Fruit fly (Drosophila melanogaster): ENCODE results near the gene sfl.

The sfl gene

DNA sequence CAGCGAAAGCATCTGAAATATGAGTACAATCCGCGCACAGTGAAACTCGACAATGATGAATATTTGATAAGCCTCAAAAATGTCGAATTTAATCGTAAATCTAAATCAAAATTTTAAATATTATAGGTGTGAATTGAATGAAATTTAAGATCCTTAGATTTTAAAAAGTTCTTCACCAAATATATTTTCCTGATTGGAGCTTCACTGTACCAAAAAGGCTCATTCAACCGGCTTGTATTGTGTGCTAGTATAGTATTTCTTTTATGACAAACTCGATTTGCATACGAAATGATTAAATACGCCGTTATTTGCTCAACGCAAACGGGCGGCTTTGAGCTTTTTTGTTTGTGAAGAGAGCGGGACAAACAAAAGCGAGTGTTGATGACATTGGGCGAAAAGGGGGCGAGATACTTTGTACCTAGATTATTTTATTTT is 57.5 kb downstream of the sfl start (continued):
- peak; percentile 75 for TF ChIP-seq Mad (GFP tag; optimal IDR thresholded peaks at IDR 0.05)
- TF ChIP-seq B-H1 (GFP tag; IDR thresholded peaks at IDR 0.05) = peak; percentile 73
- peak; percentile 70 for TF ChIP-seq CG1602 (GFP tag; optimal IDR thresholded peaks at IDR 0.05)
- TF ChIP-seq bsh (GFP tag; optimal IDR thresholded peaks at IDR 0.05) = peak in 1 of 2 experiments; percentile 84
- TF ChIP-seq mld (GFP tag; IDR thresholded peaks at IDR 0.05; ENCODE audit: partially characterized antibody) = no peak
- peak; percentile 17 for TF ChIP-seq CG4617 (GFP tag; optimal IDR thresholded peaks at IDR 0.05; ENCODE audit: borderline replicate concordance)
- no peak for TF ChIP-seq luna (GFP tag; optimal IDR thresholded peaks at IDR 0.05)
- TF ChIP-seq Oli (tag; optimal IDR thresholded peaks at IDR 0.05) = peak; percentile 81
- TF ChIP-seq al (GFP tag; IDR thresholded peaks at IDR 0.05) = peak; percentile 72
- peak; percentile 30 for TF ChIP-seq CG30020 (tag; optimal IDR thresholded peaks at IDR 0.05)
- TF ChIP-seq Dref (GFP tag; IDR thresholded peaks at IDR 0.05) = no peak
- TF ChIP-seq CTCF (GFP tag; optimal IDR thresholded peaks at IDR 0.05) = no peak
- peak; percentile 88 for TF ChIP-seq CG7556 (GFP tag; optimal IDR thresholded peaks at IDR 0.05)
- peak; percentile 6 for TF ChIP-seq repo (GFP tag; optimal IDR thresholded peaks at IDR 0.05)
- TF ChIP-seq CG33557 (GFP tag; optimal IDR thresholded peaks at IDR 0.05) = peak; percentile 3
- TF ChIP-seq CG13123 (GFP tag; optimal IDR thresholded peaks at IDR 0.05) = peak; percentile 67
- peak; percentile 92 for TF ChIP-seq lab (GFP tag; optimal IDR thresholded peaks at IDR 0.05)
- peak; percentile 66; the same call in 1 of the 3 replicates for TF ChIP-seq CG6175 (GFP tag; IDR thresholded peaks at IDR 0.05)
- peak; percentile 89 for TF ChIP-seq CG17359 (tag; optimal IDR thresholded peaks at IDR 0.05)
- peak; percentile 57 for TF ChIP-seq CG17612 (GFP tag; IDR thresholded peaks at IDR 0.05)
- peak; percentile 75 for TF ChIP-seq CG4854 (GFP tag; optimal IDR thresholded peaks at IDR 0.05)
- TF ChIP-seq jigr1 (GFP tag; IDR thresholded peaks at IDR 0.05) = no peak; the same call in 2 of the 3 replicates
- TF ChIP-seq CG14050 (GFP tag; IDR thresholded peaks at IDR 0.05) = peak; percentile 81
- TF ChIP-seq Fer1 (GFP tag; optimal IDR thresholded peaks at IDR 0.05) = peak; percentile 86
- TF ChIP-seq CG15601 (tag; optimal IDR thresholded peaks at IDR 0.05) = peak; percentile 79
- TF ChIP-seq CG13296 (GFP tag; optimal IDR thresholded peaks at IDR 0.05) = peak; percentile 84
- peak; percentile 91 for TF ChIP-seq CG14014 (GFP tag; IDR thresholded peaks at IDR 0.05)
- peak; percentile 61 for TF ChIP-seq exex (tag; optimal IDR thresholded peaks at IDR 0.05)
- peak; percentile 13 for TF ChIP-seq fd64A (GFP tag; optimal IDR thresholded peaks at IDR 0.05)
- peak; percentile 87 for TF ChIP-seq B-H2 (GFP tag; optimal IDR thresholded peaks at IDR 0.05)
- TF ChIP-seq Ravus (GFP tag; IDR thresholded peaks at IDR 0.05) = peak; percentile 63
- peak; percentile 48 for TF ChIP-seq CG5180 (GFP tag; optimal IDR thresholded peaks at IDR 0.05)
- TF ChIP-seq fd96Cb (tag; optimal IDR thresholded peaks at IDR 0.05) = peak; percentile 76
- peak; percentile 76 for TF ChIP-seq Blimp-1 (GFP tag; optimal IDR thresholded peaks at IDR 0.05)
- TF ChIP-seq sna (GFP tag; IDR thresholded peaks at IDR 0.05; ENCODE audit: partially characterized antibody) = no peak
- TF ChIP-seq CG7839 (tag; optimal IDR thresholded peaks at IDR 0.05) = peak; percentile 91
- TF ChIP-seq trh (GFP tag; optimal IDR thresholded peaks at IDR 0.05) = peak; percentile 30
- TF ChIP-seq ssp (GFP tag; IDR thresholded peaks at IDR 0.05) = peak; percentile 66
- TF ChIP-seq CG10654 (GFP tag; optimal IDR thresholded peaks at IDR 0.05) = peak; percentile 79
- TF ChIP-seq CG42726 (GFP tag; IDR thresholded peaks at IDR 0.05; ENCODE audit: partially characterized antibody) = no peak
- TF ChIP-seq crp (GFP tag; optimal IDR thresholded peaks at IDR 0.05) = no peak
- peak; percentile 82 for TF ChIP-seq gsb (GFP tag; IDR thresholded peaks at IDR 0.05)
- peak; percentile 68 for TF ChIP-seq CG5245 (GFP tag; optimal IDR thresholded peaks at IDR 0.05)
- TF ChIP-seq Elba2 (GFP tag; optimal IDR thresholded peaks at IDR 0.05) = no peak
- TF ChIP-seq CG10543 (GFP tag; optimal IDR thresholded peaks at IDR 0.05) = peak; percentile 79
- TF ChIP-seq pita (GFP tag; optimal IDR thresholded peaks at IDR 0.05) = no peak
- TF ChIP-seq nau (GFP tag; optimal IDR thresholded peaks at IDR 0.05) = peak; percentile 70
- TF ChIP-seq HLHmδ (GFP tag; optimal IDR thresholded peaks at IDR 0.05) = no peak
- peak; percentile 66 for TF ChIP-seq CG9609 (GFP tag; optimal IDR thresholded peaks at IDR 0.05)
- TF ChIP-seq schlank (tag; optimal IDR thresholded peaks at IDR 0.05) = peak; percentile 81
